Worm (Caenorhabditis elegans) whole organism, L4 larva: Measurements from ENCODE around the gene pqn-80.

ENCODE experiments used
- D1046.2 ChIP-seq: fragments of 200-800 bp; sonication (Bioruptor generic); IDR thresholded peaks from 2 replicates; pipeline ENCODE4 v1.3.6; 2022; ENCODE audit warnings: missing genetic modification characterization, missing compliant biosample characterization
- F26F4.8 ChIP-seq: fragments of 200-800 bp; sonication (Bioruptor generic); conservative IDR thresholded peaks from 2 replicates; pipeline ENCODE4 v1.3.6; 2022; ENCODE audit warnings: missing genetic modification characterization, missing compliant biosample characterization
- F37D6.2 ChIP-seq: sonication (generic microtip); optimal IDR thresholded peaks from 2 replicates; lab custom pipeline; 2016; ENCODE audit warnings: mild to moderate bottlenecking, missing genetic modification characterization, missing compliant biosample characterization
- T26A8.4 ChIP-seq: fragments of 200-800 bp; sonication (Bioruptor generic); IDR thresholded peaks from 2 replicates; pipeline ENCODE4 v1.3.6; 2022; ENCODE audit warnings: missing genetic modification characterization, missing compliant biosample characterization
- Y5F2A.4 ChIP-seq: fragments of 200-800 bp; sonication (Bioruptor generic); optimal IDR thresholded peaks from 2 replicates; lab custom pipeline; 2018; ENCODE audit warnings: mild to moderate bottlenecking, missing genetic modification characterization, missing compliant biosample characterization
- ZK337.2 ChIP-seq: fragments of 200-800 bp; sonication (Bioruptor generic); IDR thresholded peaks from 2 replicates; pipeline ENCODE4 v1.3.6; 2022; ENCODE audit warnings: missing genetic modification reagents, missing genetic modification characterization, missing compliant biosample characterization
- ZK546.5 ChIP-seq, 2 experiments: sonication (generic microtip); optimal IDR thresholded peaks; 2 replicates each; lab custom pipeline; 2017; ENCODE audit warnings: missing biosample characterization in 2 of 2, missing genetic modification characterization in 2 of 2
- aly-2 ChIP-seq: sonication (generic microtip); optimal IDR thresholded peaks from 2 replicates; lab custom pipeline; 2018; ENCODE audit warnings: missing biosample characterization, missing genetic modification characterization
- ama-1 ChIP-seq: fragments of 150-350 bp; optimal IDR thresholded peaks from 2 replicates; lab custom pipeline; 2014; ENCODE audit warnings: inconsistent platforms, mixed read lengths
- arid-1 ChIP-seq: fragments of 200-800 bp; sonication (Bioruptor generic); conservative IDR thresholded peaks from 2 replicates; pipeline ENCODE4 v1.3.6; 2022; ENCODE audit warnings: missing genetic modification reagents, missing genetic modification characterization, missing compliant biosample characterization
- ceh-20 ChIP-seq: fragments of 200-800 bp; sonication (Bioruptor generic); IDR thresholded peaks from 2 replicates; pipeline ENCODE4 v1.3.6; 2022; ENCODE audit warnings: missing genetic modification reagents, missing genetic modification characterization, missing compliant biosample characterization
- ceh-32 ChIP-seq: sonication (generic microtip); optimal IDR thresholded peaks from 2 replicates; lab custom pipeline; 2016; ENCODE audit warnings: mild to moderate bottlenecking, missing genetic modification characterization, missing compliant biosample characterization; ENCODE audit not compliant: poor library complexity
- cey-2 ChIP-seq: sonication (generic microtip); optimal IDR thresholded peaks from 3 replicates; lab custom pipeline; 2017; ENCODE audit warnings: missing genetic modification characterization, mild to moderate bottlenecking, missing compliant biosample characterization, antibody characterized with exemption, borderline replicate concordance; ENCODE audit not compliant: insufficient read depth
- daf-16 ChIP-seq, 3 experiments: sonication (generic microtip); optimal IDR thresholded peaks; 2 replicates each; lab custom pipeline; 2016 to 2017; ENCODE audit warnings: missing genetic modification characterization in 3 of 3, missing genetic modification reagents in 3 of 3, mild to moderate bottlenecking in 2 of 3, missing compliant biosample characterization in 2 of 3, missing biosample characterization in 1 of 3, moderate library complexity in 1 of 3
- dpl-1 ChIP-seq: fragments of 150-350 bp; optimal IDR thresholded peaks from 2 replicates; lab custom pipeline; 2014; ENCODE audit warnings: missing biosample characterization, missing genetic modification reagents, missing genetic modification characterization
- dve-1 ChIP-seq: sonication (generic microtip); optimal IDR thresholded peaks from 2 replicates; lab custom pipeline; 2017; ENCODE audit warnings: antibody characterized with exemption, mild to moderate bottlenecking, missing genetic modification characterization, missing compliant biosample characterization; ENCODE audit not compliant: insufficient read depth
- fkh-10 ChIP-seq: fragments of 150-350 bp; optimal IDR thresholded peaks from 2 replicates; lab custom pipeline; 2014; ENCODE audit warnings: missing biosample characterization, missing genetic modification reagents, missing genetic modification characterization
- fos-1 ChIP-seq: fragments of 150-350 bp; optimal IDR thresholded peaks from 2 replicates; lab custom pipeline; 2014; ENCODE audit warnings: missing biosample characterization, missing genetic modification characterization
- gei-8 ChIP-seq: fragments of 200-800 bp; sonication (Bioruptor generic); optimal IDR thresholded peaks from 2 replicates; lab custom pipeline; 2018; ENCODE audit warnings: mild to moderate bottlenecking, missing genetic modification characterization, missing compliant biosample characterization
- hif-1 ChIP-seq, 2 experiments: sonication (generic microtip); optimal IDR thresholded peaks; 2 replicates each; lab custom pipeline; 2016 to 2017; ENCODE audit warnings: missing compliant biosample characterization in 2 of 2, missing genetic modification characterization in 2 of 2, missing genetic modification reagents in 2 of 2, missing genotype in 2 of 2, mild to moderate bottlenecking in 1 of 2
- hlh-30 ChIP-seq: sonication (generic microtip); optimal IDR thresholded peaks from 2 replicates; lab custom pipeline; 2017; ENCODE audit warnings: antibody characterized with exemption, mild to moderate bottlenecking, missing genetic modification characterization, missing compliant biosample characterization; ENCODE audit not compliant: insufficient read depth
- hmg-1.1 ChIP-seq: fragments of 200-800 bp; sonication (Bioruptor generic); IDR thresholded peaks from 2 replicates; pipeline ENCODE4 v1.3.6; 2022; ENCODE audit warnings: missing genetic modification reagents, missing genetic modification characterization, missing compliant biosample characterization
- lin-13 ChIP-seq: fragments of 150-350 bp; optimal IDR thresholded peaks from 2 replicates; lab custom pipeline; 2014; ENCODE audit warnings: missing biosample characterization, missing genetic modification reagents, missing genetic modification characterization
- lin-38 ChIP-seq: fragments of 200-800 bp; sonication (Bioruptor generic); IDR thresholded peaks from 2 replicates; pipeline ENCODE4 v1.3.6; 2022; ENCODE audit warnings: missing genetic modification reagents, missing genetic modification characterization, missing compliant biosample characterization
- lsy-2 ChIP-seq, 2 experiments: fragments of 150-350 bp in 1 of 2; sonication (generic microtip) in 1 of 2; optimal IDR thresholded peaks; 2 replicates each; lab custom pipeline; 2014 to 2017; ENCODE audit warnings: missing biosample characterization in 2 of 2, missing genetic modification characterization in 2 of 2
- mep-1 ChIP-seq: fragments of 150-350 bp; sonication (generic microtip); optimal IDR thresholded peaks from 3 replicates; lab custom pipeline; 2014; ENCODE audit warnings: missing biosample characterization, missing genetic modification characterization
- mes-2 ChIP-seq: sonication (generic microtip); optimal IDR thresholded peaks from 2 replicates; lab custom pipeline; 2016; ENCODE audit warnings: missing genotype, mild to moderate bottlenecking, missing genetic modification characterization, missing compliant biosample characterization; ENCODE audit not compliant: poor library complexity, severe bottlenecking
- nhr-102 ChIP-seq: sonication (generic microtip); optimal IDR thresholded peaks from 2 replicates; lab custom pipeline; 2016; ENCODE audit warnings: mild to moderate bottlenecking, missing genetic modification characterization, moderate library complexity, missing compliant biosample characterization
- nhr-28 ChIP-seq: fragments of 150-350 bp; optimal IDR thresholded peaks from 2 replicates; lab custom pipeline; 2014; ENCODE audit warnings: missing biosample characterization, missing genetic modification characterization
- nhr-41 ChIP-seq: fragments of 200-800 bp; sonication (Bioruptor generic); IDR thresholded peaks from 2 replicates; pipeline ENCODE4 v1.3.6; 2022; ENCODE audit warnings: missing genetic modification reagents, missing genetic modification characterization, missing compliant biosample characterization
- nhr-6 ChIP-seq: fragments of 150-350 bp; optimal IDR thresholded peaks from 2 replicates; lab custom pipeline; 2014; ENCODE audit warnings: missing biosample characterization, missing genetic modification characterization
- nhr-77 ChIP-seq: fragments of 150-350 bp; optimal IDR thresholded peaks from 2 replicates; lab custom pipeline; 2014; ENCODE audit warnings: missing biosample characterization, missing genetic modification characterization
- pqm-1 ChIP-seq: sonication (generic microtip); optimal IDR thresholded peaks from 2 replicates; lab custom pipeline; 2017; ENCODE audit warnings: missing biosample characterization, missing genetic modification characterization
- rbr-2 ChIP-seq: sonication (generic microtip); optimal IDR thresholded peaks from 2 replicates; lab custom pipeline; 2016; ENCODE audit warnings: missing genotype, missing genetic modification characterization, missing compliant biosample characterization
- set-16 ChIP-seq: fragments of 200-800 bp; sonication (Bioruptor generic); IDR thresholded peaks from 2 replicates; pipeline ENCODE4 v1.3.6; 2022; ENCODE audit warnings: missing genetic modification reagents, missing genetic modification characterization, missing compliant biosample characterization
- tag-97 ChIP-seq: fragments of 200-800 bp; sonication (Bioruptor generic); IDR thresholded peaks from 2 replicates; pipeline ENCODE4 v1.3.6; 2022; ENCODE audit warnings: missing genetic modification characterization, missing compliant biosample characterization
- unc-130 ChIP-seq: sonication (generic microtip); optimal IDR thresholded peaks from 2 replicates; lab custom pipeline; 2016; ENCODE audit warnings: missing genetic modification reagents, missing genetic modification characterization, missing compliant biosample characterization
- vab-7 ChIP-seq: fragments of 200-800 bp; sonication (Bioruptor generic); IDR thresholded peaks from 2 replicates; pipeline ENCODE4 v1.3.6; 2022; ENCODE audit warnings: missing genetic modification reagents, missing genetic modification characterization, missing compliant biosample characterization
- zfp-2 ChIP-seq: sonication (generic microtip); optimal IDR thresholded peaks from 2 replicates; lab custom pipeline; 2016; ENCODE audit warnings: mild to moderate bottlenecking, missing genetic modification characterization, missing compliant biosample characterization
- zip-11 ChIP-seq: fragments of 200-800 bp; sonication (Bioruptor generic); IDR thresholded peaks from 2 replicates; pipeline ENCODE4 v1.3.6; 2022; ENCODE audit warnings: missing genetic modification characterization, missing compliant biosample characterization
- zip-2 ChIP-seq: fragments of 150-350 bp; optimal IDR thresholded peaks from 2 replicates; lab custom pipeline; 2014; ENCODE audit warnings: missing biosample characterization, missing genetic modification characterization
- ztf-7 ChIP-seq: fragments of 150-350 bp; optimal IDR thresholded peaks from 2 replicates; lab custom pipeline; 2014; ENCODE audit warnings: missing biosample characterization, missing genetic modification characterization

Gene pqn-80

DNA sequence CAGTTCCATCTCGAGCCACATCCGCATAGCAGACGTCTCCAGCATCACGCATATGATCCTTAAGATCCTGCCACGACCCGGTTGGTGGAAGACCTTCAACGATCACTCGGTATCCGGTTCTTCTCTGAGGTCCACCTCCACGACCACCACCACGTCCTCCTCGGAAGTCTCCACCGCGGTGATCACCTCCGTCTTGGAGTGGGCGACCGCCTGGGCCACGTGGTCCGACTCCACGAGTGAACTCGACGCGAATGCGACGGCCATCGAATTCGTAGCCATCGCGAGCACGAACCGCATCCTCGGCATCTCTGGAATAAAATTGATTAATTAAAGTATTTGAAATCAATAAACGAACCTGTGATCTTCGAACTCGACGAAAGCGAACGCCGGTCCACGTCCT lies 61.0 kb downstream of the pqn-80 start:
- TF ChIP-seq set-16 (GFP tag; lab: Robert Waterston, UW), result peak; percentile 81
- TF ChIP-seq nhr-77 (tag; lab: Kevin White, UChicago), result no peak
- 0 out of 2 replicates have a peak, but pooled peaks have one; percentile 45 for TF ChIP-seq D1046.2
- TF ChIP-seq ZK546.5 (tag; optimal IDR thresholded peaks at IDR 0.05; lab: Kevin White, UChicago), result no peak
- TF ChIP-seq, all 104 proteins: peak for 2

DNA sequence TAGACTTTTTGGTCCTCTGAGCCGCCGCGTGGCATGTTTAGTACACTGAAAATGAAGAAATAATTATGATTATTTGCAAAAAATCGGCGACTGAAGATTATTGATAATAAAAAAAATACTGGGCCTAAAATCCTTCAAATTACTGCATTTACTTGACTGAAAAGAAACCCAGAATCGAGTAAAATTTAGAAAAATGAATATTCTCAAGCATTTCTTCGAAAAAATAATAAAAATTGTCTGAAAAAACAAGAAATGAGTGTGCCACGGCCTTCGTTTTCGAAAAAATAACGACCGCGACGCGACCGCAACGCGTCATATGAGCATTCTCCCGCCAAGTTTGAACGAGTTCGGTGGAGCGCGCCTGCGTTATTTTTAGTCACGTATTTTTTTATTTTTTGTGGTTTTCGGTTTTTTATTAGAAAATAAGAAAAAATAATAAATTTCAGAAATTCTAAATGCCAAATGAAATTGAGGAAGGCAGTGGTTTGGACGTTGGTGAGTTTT lies 61.6 kb downstream of the pqn-80 start, which contains the start of the genes rsp-3 and spin-4:
Gene rsp-3 (minus strand): TSS at position 51 of the 504 bp plus-strand sequence.
Gene spin-4 (plus strand): TSS at position 447 of the 504 bp plus-strand sequence.
- TF ChIP-seq dpl-1 (GFP tag; lab: Kevin White, UChicago), result peak; percentile 91
- TF ChIP-seq rbr-2, result peak; percentile 53
- no peak for TF ChIP-seq tag-97
- peak; percentile 26 for TF ChIP-seq fkh-10
- TF ChIP-seq mes-2, result peak; percentile 81
- peak; percentile 92 for TF ChIP-seq lin-38
- TF ChIP-seq ama-1 (lab: Kevin White, UChicago), result peak; percentile 44
- peak; percentile 74 for TF ChIP-seq dve-1 (tag; lab: Kevin White, UChicago)
- peak; percentile 10 for TF ChIP-seq nhr-102 (tag; lab: Kevin White, UChicago)
- TF ChIP-seq T26A8.4 (GFP tag; lab: Robert Waterston, UW), result no peak
- TF ChIP-seq ceh-20 (GFP tag; lab: Robert Waterston, UW), result no peak
- peak; percentile 73 for TF ChIP-seq mep-1 (tag; lab: Kevin White, UChicago)
- no peak for TF ChIP-seq Y5F2A.4
- no peak for TF ChIP-seq zip-2 (tag; lab: Kevin White, UChicago)
- TF ChIP-seq unc-130 (GFP tag; lab: Kevin White, UChicago), result peak; percentile 51
- no peak for TF ChIP-seq zfp-2 (tag; lab: Kevin White, UChicago)
- no peak for TF ChIP-seq ZK337.2 (GFP tag; lab: Robert Waterston, UW)
- TF ChIP-seq lin-13 (GFP tag; lab: Kevin White, UChicago), result peak; percentile 23
- peak; percentile 59 for TF ChIP-seq nhr-6
- TF ChIP-seq ztf-7 (tag; lab: Kevin White, UChicago), result peak; percentile 43
- TF ChIP-seq nhr-77 (tag; lab: Kevin White, UChicago), result peak; percentile 36
- peak; percentile 98 for TF ChIP-seq hlh-30 (tag; lab: Kevin White, UChicago)
- no peak for TF ChIP-seq cey-2 (tag; lab: Kevin White, UChicago)
- peak in 1 of 2 experiments; percentile 69 for TF ChIP-seq hif-1 (tag; optimal IDR thresholded peaks at IDR 0.05; lab: Kevin White, UChicago)
- TF ChIP-seq daf-16 (GFP tag; optimal IDR thresholded peaks at IDR 0.05; lab: Kevin White, UChicago), result no peak
- TF ChIP-seq daf-16 (tag; optimal IDR thresholded peaks at IDR 0.05; lab: Kevin White, UChicago), result peak; percentile 55
- no peak for TF ChIP-seq hmg-1.1
- TF ChIP-seq nhr-28 (tag; lab: Kevin White, UChicago), result peak; percentile 41
- TF ChIP-seq lsy-2 (tag; optimal IDR thresholded peaks at IDR 0.05; lab: Kevin White, UChicago), result peak in 1 of 2 experiments; percentile 90

DNA sequence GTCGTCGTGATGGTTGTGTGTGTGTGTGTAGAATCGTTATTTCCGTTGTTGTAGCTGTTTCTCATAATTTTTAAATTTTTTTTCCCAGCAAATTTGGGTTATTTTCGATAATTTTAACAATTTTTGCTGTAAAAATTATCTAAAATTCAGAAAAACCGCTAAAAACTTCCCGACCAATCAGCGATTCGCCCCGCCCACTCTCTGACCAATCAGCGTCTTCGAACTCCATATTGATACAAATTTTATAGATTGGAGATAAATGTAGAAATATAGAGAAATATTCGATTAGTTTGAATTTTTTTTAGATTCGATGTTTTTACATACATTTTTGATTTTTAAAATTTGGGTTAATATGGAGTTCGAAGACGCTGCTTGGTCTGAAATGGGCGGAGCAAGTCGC lies 71.2 kb downstream of the pqn-80 start:
- TF ChIP-seq F37D6.2, result no peak
- TF ChIP-seq arid-1 (GFP tag; lab: Robert Waterston, UW), result no peak
- TF ChIP-seq aly-2, result no peak
- TF ChIP-seq daf-16 (GFP tag; optimal IDR thresholded peaks at IDR 0.05; lab: Kevin White, UChicago), result no peak
- no peak for TF ChIP-seq daf-16 (tag; optimal IDR thresholded peaks at IDR 0.05; lab: Kevin White, UChicago)
- TF ChIP-seq mep-1 (tag; lab: Kevin White, UChicago), result no peak
- TF ChIP-seq tag-97, result no peak
- TF ChIP-seq pqm-1 (tag; lab: Kevin White, UChicago), result no peak

DNA sequence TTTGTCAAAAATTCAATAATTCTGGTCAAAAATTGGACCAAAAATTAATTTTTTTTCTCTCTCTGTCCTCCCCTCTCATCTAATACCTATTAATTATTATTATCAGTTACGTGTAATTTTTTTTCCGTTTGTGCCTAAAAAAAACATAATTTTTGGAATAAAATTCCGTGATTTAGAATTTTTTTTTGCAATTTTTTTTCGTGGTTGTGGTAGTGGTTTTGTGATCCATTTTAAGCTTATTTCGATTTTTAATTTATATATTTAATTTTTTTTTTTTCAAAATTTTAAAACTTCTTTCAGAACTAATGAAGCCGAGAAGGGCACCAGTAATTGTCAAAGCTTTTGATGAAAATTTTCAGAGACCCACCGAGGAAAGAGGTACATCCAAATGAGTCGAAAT lies 72.8 kb downstream of the pqn-80 start, which contains the start of gene sas-1:
Gene sas-1 (plus strand): TSS at position 301 of the 400 bp plus-strand sequence.
- TF ChIP-seq vab-7 (GFP tag; lab: Robert Waterston, UW), result no peak
- TF ChIP-seq ceh-32 (tag; lab: Kevin White, UChicago), result no peak
- TF ChIP-seq nhr-41 (GFP tag; lab: Robert Waterston, UW), result no peak
- no peak for TF ChIP-seq daf-16 (GFP tag; optimal IDR thresholded peaks at IDR 0.05; lab: Kevin White, UChicago)
- TF ChIP-seq daf-16 (tag; optimal IDR thresholded peaks at IDR 0.05; lab: Kevin White, UChicago), result no peak
- TF ChIP-seq F26F4.8 (GFP tag; lab: Robert Waterston, UW), result no peak
- TF ChIP-seq zip-2 (tag; lab: Kevin White, UChicago), result no peak
- no peak for TF ChIP-seq zip-11
- no peak for TF ChIP-seq hmg-1.1
- no peak for TF ChIP-seq pqm-1 (tag; lab: Kevin White, UChicago)
- TF ChIP-seq gei-8, result no peak
- no peak for TF ChIP-seq fos-1
